Worm (Caenorhabditis elegans) whole organism, late embryonic: ENCODE data around the gene H38K22.9.

Experiments used
- C08G9.2 ChIP-seq: sonication (generic microtip); optimal IDR thresholded peaks from 2 replicates; lab custom pipeline; 2016; ENCODE audit warnings: mild to moderate bottlenecking, missing genetic modification characterization, moderate library complexity, missing compliant biosample characterization
- C38D4.7 ChIP-seq: fragments of 200-800 bp; sonication (Bioruptor generic); optimal IDR thresholded peaks from 2 replicates; lab custom pipeline; 2018; ENCODE audit warnings: mild to moderate bottlenecking, missing genetic modification characterization, moderate library complexity, missing compliant biosample characterization
- K02D7.2 ChIP-seq: sonication (generic microtip); optimal IDR thresholded peaks from 2 replicates; lab custom pipeline; 2017; ENCODE audit warnings: mild to moderate bottlenecking, missing genetic modification characterization, missing compliant biosample characterization
- K09A11.1 ChIP-seq: sonication (generic microtip); optimal IDR thresholded peaks from 2 replicates; lab custom pipeline; 2017; ENCODE audit warnings: antibody characterized with exemption, mild to moderate bottlenecking, missing genetic modification characterization, missing compliant biosample characterization; ENCODE audit not compliant: insufficient read depth
- T23F11.4 ChIP-seq: fragments of 200-800 bp; sonication (Bioruptor generic); optimal IDR thresholded peaks from 2 replicates; lab custom pipeline; 2018; ENCODE audit warnings: mild to moderate bottlenecking, missing genetic modification characterization, missing compliant biosample characterization
- Y22D7AL.16 ChIP-seq: sonication (generic microtip); optimal IDR thresholded peaks from 2 replicates; lab custom pipeline; 2016; ENCODE audit warnings: missing genetic modification characterization, missing compliant biosample characterization
- ama-1 ChIP-seq: fragments of 150-350 bp; optimal IDR thresholded peaks from 2 replicates; lab custom pipeline; 2014
- ceh-18 ChIP-seq: sonication (generic microtip); optimal IDR thresholded peaks from 2 replicates; lab custom pipeline; 2016; ENCODE audit warnings: missing genetic modification characterization, missing compliant biosample characterization
- ceh-2 ChIP-seq: sonication (generic microtip); optimal IDR thresholded peaks from 2 replicates; lab custom pipeline; 2016; ENCODE audit warnings: missing genotype, missing genetic modification characterization, missing compliant biosample characterization
- ceh-30 ChIP-seq: fragments of 150-350 bp; optimal IDR thresholded peaks from 2 replicates; lab custom pipeline; 2014; ENCODE audit warnings: missing biosample characterization, missing genetic modification characterization
- ceh-34 ChIP-seq: sonication (generic microtip); optimal IDR thresholded peaks from 2 replicates; lab custom pipeline; 2016; ENCODE audit warnings: mild to moderate bottlenecking, missing genetic modification characterization, missing compliant biosample characterization
- ceh-45 ChIP-seq: fragments of 200-800 bp; sonication (Bioruptor generic); IDR thresholded peaks from 2 replicates; pipeline ENCODE4 v1.3.6; 2022; ENCODE audit warnings: missing genetic modification reagents, missing genetic modification characterization, missing compliant biosample characterization
- ceh-9 ChIP-seq: sonication (generic microtip); optimal IDR thresholded peaks from 2 replicates; lab custom pipeline; 2016; ENCODE audit warnings: mild to moderate bottlenecking, missing genetic modification characterization, inconsistent platforms, missing compliant biosample characterization
- dve-1 ChIP-seq: sonication (generic microtip); optimal IDR thresholded peaks from 2 replicates; lab custom pipeline; 2017; ENCODE audit warnings: antibody characterized with exemption, mild to moderate bottlenecking, missing genetic modification characterization, missing compliant biosample characterization
- elt-2 ChIP-seq: sonication (generic microtip); optimal IDR thresholded peaks from 2 replicates; lab custom pipeline; 2016; ENCODE audit warnings: missing genetic modification reagents, missing genetic modification characterization, missing compliant biosample characterization
- elt-4 ChIP-seq: sonication (generic microtip); optimal IDR thresholded peaks from 2 replicates; lab custom pipeline; 2016; ENCODE audit warnings: missing genetic modification characterization, missing compliant biosample characterization
- ets-4 ChIP-seq: sonication (generic microtip); optimal IDR thresholded peaks from 2 replicates; lab custom pipeline; 2016; ENCODE audit warnings: missing genetic modification characterization, missing compliant biosample characterization
- eyg-1 ChIP-seq: sonication (generic microtip); optimal IDR thresholded peaks from 2 replicates; lab custom pipeline; 2016; ENCODE audit warnings: missing genotype, missing genetic modification characterization, missing compliant biosample characterization
- fax-1 ChIP-seq: sonication (generic microtip); optimal IDR thresholded peaks from 2 replicates; lab custom pipeline; 2016; ENCODE audit warnings: missing genotype, missing genetic modification characterization, missing compliant biosample characterization
- fkh-6 ChIP-seq: sonication (generic microtip); optimal IDR thresholded peaks from 2 replicates; lab custom pipeline; 2016; ENCODE audit warnings: missing genetic modification characterization, missing compliant biosample characterization
- hlh-13 ChIP-seq: fragments of 200-800 bp; sonication (Bioruptor generic); optimal IDR thresholded peaks from 2 replicates; lab custom pipeline; 2018; ENCODE audit warnings: mild to moderate bottlenecking, missing genetic modification characterization, missing compliant biosample characterization
- hlh-15 ChIP-seq: sonication (generic microtip); optimal IDR thresholded peaks from 2 replicates; lab custom pipeline; 2016; ENCODE audit warnings: missing genetic modification characterization, missing compliant biosample characterization
- hlh-6 ChIP-seq: sonication (generic microtip); optimal IDR thresholded peaks from 2 replicates; lab custom pipeline; 2016; ENCODE audit warnings: missing genotype, missing genetic modification characterization, missing compliant biosample characterization
- hlh-8 ChIP-seq: sonication (generic microtip); optimal IDR thresholded peaks from 2 replicates; lab custom pipeline; 2016; ENCODE audit warnings: missing genotype, missing genetic modification characterization, missing compliant biosample characterization
- lim-6 ChIP-seq: sonication (generic microtip); optimal IDR thresholded peaks from 2 replicates; lab custom pipeline; 2016; ENCODE audit warnings: missing genetic modification characterization, missing compliant biosample characterization
- madf-2 ChIP-seq: sonication (generic microtip); optimal IDR thresholded peaks from 2 replicates; lab custom pipeline; 2017; ENCODE audit warnings: missing genetic modification characterization, missing compliant biosample characterization
- nfya-1 ChIP-seq: sonication (generic microtip); optimal IDR thresholded peaks from 2 replicates; lab custom pipeline; 2017; ENCODE audit warnings: missing genetic modification characterization, mild to moderate bottlenecking, missing compliant biosample characterization, antibody characterized with exemption, moderate library complexity
- nhr-11 ChIP-seq: fragments of 150-350 bp; optimal IDR thresholded peaks from 2 replicates; lab custom pipeline; 2014; ENCODE audit warnings: missing biosample characterization, missing genetic modification characterization
- odd-2 ChIP-seq: sonication (generic microtip); optimal IDR thresholded peaks from 2 replicates; lab custom pipeline; 2017; ENCODE audit warnings: antibody characterized with exemption, mild to moderate bottlenecking, missing genetic modification characterization, missing compliant biosample characterization
- pag-3 ChIP-seq: sonication (generic microtip); optimal IDR thresholded peaks from 2 replicates; lab custom pipeline; 2016; ENCODE audit warnings: missing compliant biosample characterization, missing genetic modification characterization, borderline replicate concordance
- pax-1 ChIP-seq: fragments of 150-350 bp; optimal IDR thresholded peaks from 2 replicates; lab custom pipeline; 2014; ENCODE audit warnings: missing biosample characterization, missing genetic modification characterization
- pha-4 ChIP-seq: fragments of 150-350 bp; optimal IDR thresholded peaks from 2 replicates; lab custom pipeline; 2018; ENCODE audit warnings: missing biosample characterization, missing genetic modification reagents, missing genetic modification characterization
- pqm-1 ChIP-seq: sonication (generic microtip); optimal IDR thresholded peaks from 2 replicates; lab custom pipeline; 2016; ENCODE audit warnings: missing genetic modification characterization, missing compliant biosample characterization
- pros-1 ChIP-seq: fragments of 150-350 bp; optimal IDR thresholded peaks from 2 replicates; lab custom pipeline; 2014; ENCODE audit warnings: missing biosample characterization, missing genetic modification reagents, missing genetic modification characterization
- ref-2 ChIP-seq: sonication (generic microtip); optimal IDR thresholded peaks from 2 replicates; lab custom pipeline; 2016; ENCODE audit warnings: missing genetic modification characterization, missing compliant biosample characterization
- sdc-2 ChIP-seq: sonication (generic microtip); optimal IDR thresholded peaks from 2 replicates; lab custom pipeline; 2016; ENCODE audit warnings: missing genotype, missing genetic modification characterization, missing compliant biosample characterization
- sox-2 ChIP-seq: fragments of 200-800 bp; sonication (Bioruptor generic); IDR thresholded peaks from 2 replicates; pipeline ENCODE4 v1.3.6; 2022; ENCODE audit warnings: missing genetic modification reagents, missing genetic modification characterization, missing compliant biosample characterization
- sox-4 ChIP-seq: sonication (generic microtip); optimal IDR thresholded peaks from 2 replicates; lab custom pipeline; 2017; ENCODE audit warnings: mild to moderate bottlenecking, missing genetic modification characterization, inconsistent platforms, missing compliant biosample characterization
- syd-9 ChIP-seq: sonication (generic microtip); optimal IDR thresholded peaks from 2 replicates; lab custom pipeline; 2016; ENCODE audit warnings: mild to moderate bottlenecking, missing genetic modification characterization, moderate library complexity, missing compliant biosample characterization
- tbx-2 ChIP-seq: sonication (generic microtip); optimal IDR thresholded peaks from 2 replicates; lab custom pipeline; 2016; ENCODE audit warnings: missing genetic modification characterization, missing compliant biosample characterization
- tbx-7 ChIP-seq: sonication (generic microtip); optimal IDR thresholded peaks from 2 replicates; lab custom pipeline; 2016; ENCODE audit warnings: missing genotype, missing genetic modification characterization, missing compliant biosample characterization
- ttx-3 ChIP-seq: sonication (generic microtip); optimal IDR thresholded peaks from 2 replicates; lab custom pipeline; 2016; ENCODE audit warnings: missing genetic modification reagents, missing genetic modification characterization, missing compliant biosample characterization
- unc-3 ChIP-seq, 2 experiments: fragments of 200-800 bp in 1 of 2; sonication (Bioruptor generic) in 1 of 2; sonication (generic microtip) in 1 of 2; conservative IDR thresholded peaks in 1 of 2; optimal IDR thresholded peaks in 1 of 2; 2 replicates each; pipeline versions ENCODE4 v1.3.6 to Lab custom; 2016 to 2022; ENCODE audit warnings: missing compliant biosample characterization in 2 of 2, missing genetic modification characterization in 2 of 2, missing genetic modification reagents in 1 of 2
- unc-42 ChIP-seq: sonication (generic microtip); optimal IDR thresholded peaks from 2 replicates; lab custom pipeline; 2016; ENCODE audit warnings: missing genotype, missing genetic modification characterization, missing compliant biosample characterization
- unc-55 ChIP-seq: sonication (generic microtip); optimal IDR thresholded peaks from 2 replicates; lab custom pipeline; 2017; ENCODE audit warnings: missing biosample characterization, missing genetic modification reagents, missing genetic modification characterization
- unc-86 ChIP-seq: sonication (generic microtip); optimal IDR thresholded peaks from 2 replicates; lab custom pipeline; 2016; ENCODE audit warnings: missing genetic modification characterization, missing compliant biosample characterization

Gene H38K22.9

ce11 chrIII:4280215-4281173 is 43.5 kb upstream of the H38K22.9 start, which contains the start of gene sup-26 (continued):
- TF ChIP-seq pqm-1 (tag; lab: Kevin White, UChicago) = peak; percentile 7
- peak; percentile 45 for TF ChIP-seq sox-4
- TF ChIP-seq unc-86 (tag; lab: Kevin White, UChicago) = no peak
- TF ChIP-seq fkh-6 (tag; lab: Kevin White, UChicago) = peak; percentile 57
- TF ChIP-seq ceh-18 (tag; lab: Kevin White, UChicago) = peak; percentile 33
- no peak for TF ChIP-seq pros-1 (tag; lab: Kevin White, UChicago)
- TF ChIP-seq ceh-30 (tag; lab: Kevin White, UChicago) = no peak
- TF ChIP-seq tbx-7 (tag; lab: Kevin White, UChicago) = no peak
- peak; percentile 28 for TF ChIP-seq ceh-2 (tag; lab: Kevin White, UChicago)
- peak; percentile 85 for TF ChIP-seq elt-4 (tag; lab: Kevin White, UChicago)
- TF ChIP-seq eyg-1 (tag; lab: Kevin White, UChicago) = peak; percentile 52
- TF ChIP-seq Y22D7AL.16 = no peak
- no peak for TF ChIP-seq pha-4 (tag; lab: Kevin White, UChicago)
- no peak for TF ChIP-seq hlh-13 (GFP tag; lab: Kevin White, UChicago)
- TF ChIP-seq elt-2 (tag; lab: Kevin White, UChicago) = no peak
- no peak for TF ChIP-seq ttx-3
- no peak for TF ChIP-seq ama-1 (lab: Kevin White, UChicago)
- TF ChIP-seq odd-2 (tag; lab: Kevin White, UChicago) = no peak
- no peak for TF ChIP-seq hlh-8 (tag; lab: Kevin White, UChicago)
- no peak for TF ChIP-seq sox-2
- no peak for TF ChIP-seq hlh-15
- no peak for TF ChIP-seq K02D7.2 (tag; lab: Kevin White, UChicago)

DNA sequence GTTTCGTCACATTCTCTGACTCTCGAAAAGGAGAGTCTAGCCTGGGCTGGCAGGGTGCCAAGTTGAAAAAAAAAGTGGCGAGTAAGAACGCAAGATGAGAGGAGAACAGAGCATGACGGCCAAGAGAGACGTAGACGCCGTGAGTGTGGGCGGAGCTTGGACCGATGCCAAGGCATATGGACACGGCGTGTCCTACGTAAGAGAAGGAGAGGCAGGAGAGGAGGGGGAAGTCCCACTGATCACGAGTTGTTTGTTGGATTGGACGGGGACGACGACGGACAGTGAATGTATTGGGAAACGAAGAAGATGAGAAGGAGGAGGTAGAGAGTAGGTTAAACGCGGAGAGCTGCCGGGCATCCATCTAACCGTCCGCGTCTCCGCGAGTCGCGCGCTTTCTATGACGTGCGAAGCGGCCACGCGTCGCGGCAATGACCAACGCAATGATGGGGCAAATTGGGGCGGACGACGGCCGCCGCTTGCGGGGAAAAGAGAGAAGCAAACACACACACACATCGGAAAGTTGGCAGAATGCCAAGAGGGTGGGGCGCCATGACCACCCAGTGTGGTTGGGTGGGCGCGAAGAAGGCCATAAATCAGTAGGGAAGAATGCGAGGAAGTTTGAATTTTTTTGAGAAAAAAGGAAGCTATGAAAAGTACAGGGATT is 41.9 kb upstream of the H38K22.9 start:
- TF ChIP-seq T23F11.4 (peak; percentile 88), K09A11.1 (tag; lab: Kevin White, UChicago) (peak; percentile 14), unc-3 (GFP tag; conservative IDR thresholded peaks at IDR 0.05; lab: Robert Waterston, UW) (no peak), unc-3 (tag; optimal IDR thresholded peaks at IDR 0.05; lab: Kevin White, UChicago) (peak; percentile 74), pag-3 (tag; lab: Kevin White, UChicago) (peak; percentile 34), madf-2 (tag; lab: Kevin White, UChicago) (peak; percentile 69), unc-55 (GFP tag; lab: Kevin White, UChicago) (peak; percentile 98), ets-4 (peak; percentile 77), ceh-34 (tag; lab: Kevin White, UChicago) (peak; percentile 97), ceh-2 (tag; lab: Kevin White, UChicago) (peak; percentile 90), C38D4.7 (GFP tag; lab: Kevin White, UChicago) (no peak), unc-42 (peak; percentile 94), ref-2 (peak; percentile 97), eyg-1 (tag; lab: Kevin White, UChicago) (peak; percentile 58), elt-2 (tag; lab: Kevin White, UChicago) (peak; percentile 73), hlh-6 (tag; lab: Kevin White, UChicago) (no peak), tbx-2 (tag; lab: Kevin White, UChicago) (peak; percentile 98), fax-1 (tag; lab: Kevin White, UChicago) (peak; percentile 46), nfya-1 (tag; lab: Kevin White, UChicago) (peak; percentile 99), dve-1 (tag; lab: Kevin White, UChicago) (peak; percentile 63), unc-86 (tag; lab: Kevin White, UChicago) (peak; percentile 40), pqm-1 (tag; lab: Kevin White, UChicago) (peak; percentile 74), syd-9 (tag; lab: Kevin White, UChicago) (peak; percentile 81), ttx-3 (no peak), ceh-18 (tag; lab: Kevin White, UChicago) (peak; percentile 99), ceh-9 (tag; lab: Kevin White, UChicago) (no peak), lim-6 (tag; lab: Kevin White, UChicago) (peak; percentile 72), C08G9.2 (peak; percentile 67), odd-2 (tag; lab: Kevin White, UChicago) (no peak), hlh-8 (tag; lab: Kevin White, UChicago) (peak; percentile 80), sdc-2 (tag; lab: Kevin White, UChicago) (peak; percentile 79), pros-1 (tag; lab: Kevin White, UChicago) (peak; percentile 93), pax-1 (tag; lab: Kevin White, UChicago) (peak; percentile 63), Y22D7AL.16 (no peak), ceh-45 (GFP tag; lab: Robert Waterston, UW) (no peak), nhr-11 (tag; lab: Kevin White, UChicago) (no peak)
